Worm (Caenorhabditis elegans) whole organism, L3 larva: Measurements from ENCODE around the gene F42A9.11.

Experiments used
- ZK546.5 ChIP-seq: sonication (generic microtip); optimal IDR thresholded peaks from 2 replicates; lab custom pipeline; 2017; ENCODE audit warnings: missing biosample characterization, missing genetic modification characterization
- ama-1 ChIP-seq: fragments of 150-350 bp; optimal IDR thresholded peaks from 2 replicates; lab custom pipeline; 2018
- ceh-28 ChIP-seq: fragments of 150-350 bp; optimal IDR thresholded peaks from 2 replicates; lab custom pipeline; 2014; ENCODE audit warnings: missing biosample characterization, missing genetic modification reagents, missing genetic modification characterization
- ceh-82 ChIP-seq: fragments of 150-350 bp; optimal IDR thresholded peaks from 2 replicates; lab custom pipeline; 2014; ENCODE audit warnings: missing biosample characterization, missing genetic modification characterization
- daf-12 ChIP-seq: fragments of 150-350 bp; optimal IDR thresholded peaks from 2 replicates; lab custom pipeline; 2014; ENCODE audit warnings: missing biosample characterization, missing genetic modification reagents, missing genetic modification characterization
- egl-27 ChIP-seq: sonication (generic microtip); optimal IDR thresholded peaks from 4 replicates; lab custom pipeline; 2017; ENCODE audit warnings: missing biosample characterization, missing genetic modification reagents, missing genetic modification characterization
- elt-1 ChIP-seq: fragments of 150-350 bp; optimal IDR thresholded peaks from 2 replicates; lab custom pipeline; 2014; ENCODE audit warnings: missing biosample characterization, missing genetic modification characterization
- elt-3 ChIP-seq, 3 experiments: fragments of 150-350 bp in 1 of 3; sonication (generic microtip) in 2 of 3; optimal IDR thresholded peaks; 2 replicates in 2 of 3; 4 replicates in 1 of 3; lab custom pipeline; 2014 to 2017; ENCODE audit warnings: missing biosample characterization in 3 of 3, missing genetic modification characterization in 3 of 3
- eor-1 ChIP-seq, 2 experiments: fragments of 150-350 bp; optimal IDR thresholded peaks; 2 replicates each; lab custom pipeline; 2014 to 2018; ENCODE audit warnings: missing biosample characterization in 2 of 2, missing genetic modification characterization in 2 of 2
- fkh-2 ChIP-seq: fragments of 150-350 bp; optimal IDR thresholded peaks from 2 replicates; lab custom pipeline; 2014; ENCODE audit warnings: missing biosample characterization, missing genetic modification reagents, missing genetic modification characterization
- hmg-11 ChIP-seq: sonication (generic microtip); optimal IDR thresholded peaks from 2 replicates; lab custom pipeline; 2016; ENCODE audit warnings: missing genetic modification characterization, missing compliant biosample characterization
- lin-39 ChIP-seq: fragments of 150-350 bp; optimal IDR thresholded peaks from 2 replicates; lab custom pipeline; 2018; ENCODE audit warnings: missing biosample characterization, missing genetic modification reagents, missing genetic modification characterization
- lsy-12 ChIP-seq: sonication (generic microtip); optimal IDR thresholded peaks from 2 replicates; lab custom pipeline; 2016; ENCODE audit warnings: mild to moderate bottlenecking, missing genetic modification characterization, missing compliant biosample characterization
- mdl-1 ChIP-seq: fragments of 150-350 bp; optimal IDR thresholded peaks from 2 replicates; lab custom pipeline; 2014; ENCODE audit warnings: missing biosample characterization, missing genetic modification characterization
- mml-1 ChIP-seq: fragments of 150-350 bp; sonication (generic microtip); optimal IDR thresholded peaks from 3 replicates; lab custom pipeline; 2014; ENCODE audit warnings: missing biosample characterization, missing genetic modification characterization
- nfya-1 ChIP-seq: sonication (generic microtip); optimal IDR thresholded peaks from 2 replicates; lab custom pipeline; 2017; ENCODE audit warnings: missing genetic modification characterization, mild to moderate bottlenecking, missing compliant biosample characterization, antibody characterized with exemption, moderate library complexity; ENCODE audit not compliant: insufficient read depth
- nhr-23 ChIP-seq: fragments of 150-350 bp; optimal IDR thresholded peaks from 2 replicates; lab custom pipeline; 2014; ENCODE audit warnings: missing biosample characterization, missing genetic modification reagents, missing genetic modification characterization
- nhr-237 ChIP-seq: fragments of 150-350 bp; optimal IDR thresholded peaks from 2 replicates; lab custom pipeline; 2014; ENCODE audit warnings: missing biosample characterization, missing genetic modification characterization
- pha-4 ChIP-seq: fragments of 150-350 bp; optimal IDR thresholded peaks from 2 replicates; lab custom pipeline; 2014; ENCODE audit warnings: missing biosample characterization, missing genetic modification reagents, missing genetic modification characterization
- sea-2 ChIP-seq: fragments of 150-350 bp; sonication (generic microtip); optimal IDR thresholded peaks from 4 replicates; lab custom pipeline; 2014; ENCODE audit warnings: missing biosample characterization, missing genetic modification reagents, missing genetic modification characterization
- skn-1 ChIP-seq: fragments of 150-350 bp; optimal IDR thresholded peaks from 2 replicates; lab custom pipeline; 2014; ENCODE audit warnings: missing biosample characterization, missing genetic modification characterization
- snpc-4 ChIP-seq: fragments of 150-350 bp; optimal IDR thresholded peaks from 2 replicates; lab custom pipeline; 2014; ENCODE audit warnings: missing biosample characterization, missing genetic modification characterization
- tbx-2 ChIP-seq: sonication (generic microtip); optimal IDR thresholded peaks from 2 replicates; lab custom pipeline; 2016; ENCODE audit warnings: mild to moderate bottlenecking, missing genetic modification characterization, missing compliant biosample characterization
- unc-39 ChIP-seq: sonication (generic microtip); optimal IDR thresholded peaks from 4 replicates; lab custom pipeline; 2017; ENCODE audit warnings: missing biosample characterization, missing genetic modification characterization
- zag-1 ChIP-seq: fragments of 150-350 bp; optimal IDR thresholded peaks from 2 replicates; lab custom pipeline; 2014; ENCODE audit warnings: missing biosample characterization, missing genetic modification characterization
- ztf-4 ChIP-seq: fragments of 150-350 bp; optimal IDR thresholded peaks from 2 replicates; lab custom pipeline; 2014; ENCODE audit warnings: missing biosample characterization, missing genetic modification characterization

The F42A9.11 gene

DNA sequence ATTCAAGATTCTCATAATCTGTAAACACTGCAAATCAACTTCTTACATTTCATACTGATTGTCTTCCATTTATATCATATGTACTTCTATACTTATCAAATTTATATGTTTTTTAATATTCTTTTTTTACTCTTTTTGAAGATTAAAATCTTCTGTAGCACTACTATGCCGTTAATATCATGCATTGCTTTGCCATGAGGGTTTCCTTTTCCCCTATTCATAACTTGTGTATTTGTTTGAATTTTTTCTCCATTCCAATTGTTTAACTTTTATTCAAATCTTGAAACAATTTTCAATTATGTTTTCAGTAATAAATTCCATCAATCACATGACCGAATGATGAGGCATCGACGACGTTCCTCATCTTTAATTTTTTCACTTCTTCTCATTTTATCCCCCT lies 41.2 kb downstream of the F42A9.11 start, which contains the start of gene cdh-5:
TSS of gene cdh-5 (plus strand) at position 301 of the 400 bp plus-strand sequence.
- TF ChIP-seq sea-2 (no peak), mdl-1 (no peak), unc-39 (tag; lab: Kevin White, UChicago) (no peak)
- TF ChIP-seq, all 47 proteins: peak for 0

- no peak for TF ChIP-seq ceh-82 (tag; lab: Kevin White, UChicago)
- TF ChIP-seq elt-3 (tag; optimal IDR thresholded peaks at IDR 0.05; lab: Kevin White, UChicago): no peak
- no peak for TF ChIP-seq ceh-28
- no peak for TF ChIP-seq ZK546.5 (tag; lab: Kevin White, UChicago)
- TF ChIP-seq nfya-1: no peak
- TF ChIP-seq mdl-1: no peak
- TF ChIP-seq egl-27: no peak
- TF ChIP-seq elt-1 (tag; lab: Kevin White, UChicago): no peak
- no peak for TF ChIP-seq sea-2
- TF ChIP-seq eor-1 (tag; optimal IDR thresholded peaks at IDR 0.05; lab: Kevin White, UChicago): no peak
- TF ChIP-seq mml-1 (tag; lab: Kevin White, UChicago): no peak
- no peak for TF ChIP-seq lsy-12 (tag; lab: Kevin White, UChicago)
- no peak for TF ChIP-seq nhr-237 (tag; lab: Kevin White, UChicago)
- no peak for TF ChIP-seq tbx-2 (tag; lab: Kevin White, UChicago)
- no peak for TF ChIP-seq pha-4 (tag; lab: Kevin White, UChicago)
Measured at ce11 chrIV:8673733-8674375, 46.4 kb downstream of the F42A9.11 start.

DNA sequence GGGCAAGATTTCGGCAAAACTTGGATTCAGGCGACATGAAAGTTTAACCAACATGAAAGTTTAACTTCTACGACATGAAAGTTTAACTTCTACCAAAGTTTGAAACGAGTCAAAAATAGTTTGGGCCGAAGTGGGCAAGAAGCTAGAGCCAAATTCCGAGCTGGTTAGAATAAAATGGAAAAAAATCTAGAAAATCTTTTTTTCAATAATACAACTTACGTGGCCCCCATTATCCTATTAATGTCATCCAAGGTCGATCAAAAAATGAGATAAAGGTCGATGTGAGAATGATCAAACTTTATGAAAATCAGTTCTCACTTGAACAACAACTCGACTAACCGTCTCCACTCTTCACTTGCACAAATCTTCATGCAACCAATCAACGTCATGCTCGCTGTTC lies 49.9 kb downstream of the F42A9.11 start, which contains the start of gene F08B4.8:
TSS of gene F08B4.8 (plus strand) at position 301 of the 400 bp plus-strand sequence.
- TF ChIP-seq nhr-23 (tag; lab: Kevin White, UChicago) (no peak), daf-12 (tag; lab: Kevin White, UChicago) (no peak), fkh-2 (tag; lab: Kevin White, UChicago) (no peak), sea-2 (no peak), lin-39 (tag; lab: Kevin White, UChicago) (no peak), mml-1 (tag; lab: Kevin White, UChicago) (no peak), ZK546.5 (tag; lab: Kevin White, UChicago) (no peak), snpc-4 (tag; lab: Kevin White, UChicago) (no peak), ama-1 (lab: Kevin White, UChicago) (no peak), eor-1 (tag; optimal IDR thresholded peaks at IDR 0.05; lab: Kevin White, UChicago) (no peak), skn-1 (no peak), lsy-12 (tag; lab: Kevin White, UChicago) (no peak), ztf-4 (tag; lab: Kevin White, UChicago) (no peak), hmg-11 (tag; lab: Kevin White, UChicago) (no peak), zag-1 (tag; lab: Kevin White, UChicago) (no peak)
